Fruit fly (Drosophila melanogaster): ENCODE results near the gene Scsalpha1.

Scsalpha1 gene

DNA sequence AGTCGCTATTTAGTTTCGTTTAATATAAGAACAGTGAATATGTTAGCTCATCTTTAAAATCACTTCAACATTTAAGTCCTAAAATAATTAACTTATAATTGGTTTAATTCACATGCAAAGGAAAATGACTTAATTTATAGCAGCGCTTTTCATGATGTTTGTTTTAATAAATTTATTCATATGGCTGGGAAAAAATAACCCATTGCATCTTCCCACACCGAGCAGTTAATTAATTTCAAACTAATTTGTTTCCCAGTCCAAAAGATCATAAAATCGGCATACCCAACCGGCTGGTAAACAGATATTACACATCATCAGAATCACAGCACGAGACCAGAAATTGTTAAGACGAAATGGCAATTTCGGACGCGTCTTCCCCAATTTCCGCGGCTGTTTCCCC, 43.2 kb upstream of the Scsalpha1 start (continued):
- TF ChIP-seq gsb (GFP tag; IDR thresholded peaks at IDR 0.05), result no peak
- TF ChIP-seq CG4617 (GFP tag; optimal IDR thresholded peaks at IDR 0.05; ENCODE audit: borderline replicate concordance), result peak; percentile 1
- TF ChIP-seq CG5245 (GFP tag; optimal IDR thresholded peaks at IDR 0.05), result no peak
- TF ChIP-seq bigmax (GFP tag; optimal IDR thresholded peaks at IDR 0.05), result no peak
- no peak for TF ChIP-seq Dref (GFP tag; IDR thresholded peaks at IDR 0.05)
- TF ChIP-seq CG7372 (GFP tag; IDR thresholded peaks at IDR 0.05), result 0 out of 2 replicates have a peak, but pooled peaks have one; percentile 12
- no peak for TF ChIP-seq ap (GFP tag; IDR thresholded peaks at IDR 0.05)
- TF ChIP-seq sens-2 (GFP tag; IDR thresholded peaks at IDR 0.05), result no peak
- no peak for TF ChIP-seq CG18476 (GFP tag; optimal IDR thresholded peaks at IDR 0.05)
- no peak for TF ChIP-seq CG8765 (GFP tag; IDR thresholded peaks at IDR 0.05)
- TF ChIP-seq CG13287 (GFP tag; IDR thresholded peaks at IDR 0.05; ENCODE audit: partially characterized antibody), result no peak
- no peak for TF ChIP-seq CG7987 (GFP tag; optimal IDR thresholded peaks at IDR 0.05)
- TF ChIP-seq CG14441 (GFP tag; IDR thresholded peaks at IDR 0.05), result 0 out of 2 replicates have a peak, but pooled peaks have one; percentile 13
- no peak for TF ChIP-seq CG12299 (tag; optimal IDR thresholded peaks at IDR 0.05)
- TF ChIP-seq CG11696 (GFP tag; IDR thresholded peaks at IDR 0.05), result no peak
- peak; percentile 62 for TF ChIP-seq CG15269 (tag; optimal IDR thresholded peaks at IDR 0.05)
- no peak for TF ChIP-seq CG9797 (GFP tag; optimal IDR thresholded peaks at IDR 0.05)
- peak; percentile 59 for TF ChIP-seq al (GFP tag; IDR thresholded peaks at IDR 0.05)
- TF ChIP-seq tx (GFP tag; optimal IDR thresholded peaks at IDR 0.05), result peak; percentile 37
- no peak for TF ChIP-seq CG3163 (GFP tag; optimal IDR thresholded peaks at IDR 0.05)
- no peak for TF ChIP-seq sna (GFP tag; IDR thresholded peaks at IDR 0.05; ENCODE audit: partially characterized antibody)
- TF ChIP-seq vfl (GFP tag; optimal IDR thresholded peaks at IDR 0.05), result no peak
- peak; percentile 17; the same call in 1 of the 2 replicates for TF ChIP-seq MBD-R2 (GFP tag; IDR thresholded peaks at IDR 0.05)
- TF ChIP-seq BEAF-32 (GFP tag; optimal IDR thresholded peaks at IDR 0.05), result no peak
- peak; percentile 47 for TF ChIP-seq CG18599 (GFP tag; optimal IDR thresholded peaks at IDR 0.05)
- TF ChIP-seq Stat92E (GFP tag; optimal IDR thresholded peaks at IDR 0.05), result no peak
- TF ChIP-seq CG4854 (GFP tag; optimal IDR thresholded peaks at IDR 0.05), result peak; percentile 18
- TF ChIP-seq Oli (tag; optimal IDR thresholded peaks at IDR 0.05), result peak; percentile 46
- TF ChIP-seq wek (GFP tag; optimal IDR thresholded peaks at IDR 0.05), result no peak
- no peak for TF ChIP-seq CG8478 (optimal IDR thresholded peaks at IDR 0.05)
- no peak for TF ChIP-seq peb (GFP tag; IDR thresholded peaks at IDR 0.05)
- no peak for TF ChIP-seq pnt (GFP tag; optimal IDR thresholded peaks at IDR 0.05)
- TF ChIP-seq Dip2 (GFP tag; IDR thresholded peaks at IDR 0.05), result no peak
- TF ChIP-seq odd (GFP tag; optimal IDR thresholded peaks at IDR 0.05), result peak; percentile 11
- TF ChIP-seq Xrp1 (GFP tag; IDR thresholded peaks at IDR 0.05), result 0 out of 2 replicates have a peak, but pooled peaks have one; percentile 12
- TF ChIP-seq CG11504 (tag; optimal IDR thresholded peaks at IDR 0.05), result peak; percentile 62
- peak; percentile 59 for TF ChIP-seq Sox102F (GFP tag; optimal IDR thresholded peaks at IDR 0.05)
- no peak for TF ChIP-seq Rx (GFP tag; IDR thresholded peaks at IDR 0.05)
- TF ChIP-seq CG15514 (GFP tag; optimal IDR thresholded peaks at IDR 0.05), result peak; percentile 30
- no peak for TF ChIP-seq CG12942 (GFP tag; optimal IDR thresholded peaks at IDR 0.05)
- no peak for TF ChIP-seq Usf (GFP tag; optimal IDR thresholded peaks at IDR 0.05)
- TF ChIP-seq CG42726 (GFP tag; IDR thresholded peaks at IDR 0.05; ENCODE audit: partially characterized antibody), result no peak
- TF ChIP-seq ewg (GFP tag; optimal IDR thresholded peaks at IDR 0.05), result no peak
- peak; percentile 46 for TF ChIP-seq Fer3 (tag; optimal IDR thresholded peaks at IDR 0.05)
- TF ChIP-seq disco-r (GFP tag; optimal IDR thresholded peaks at IDR 0.05), result peak; percentile 20
- no peak for TF ChIP-seq Sry-δ (GFP tag; optimal IDR thresholded peaks at IDR 0.05)
- TF ChIP-seq D19B (GFP tag; optimal IDR thresholded peaks at IDR 0.05), result peak; percentile 74
- peak; percentile 37 for TF ChIP-seq Bteb2 (GFP tag; optimal IDR thresholded peaks at IDR 0.05)
- no peak for TF ChIP-seq CG14667 (GFP tag; IDR thresholded peaks at IDR 0.05)
- TF ChIP-seq CG4404 (GFP tag; IDR thresholded peaks at IDR 0.05), result no peak
- TF ChIP-seq Bgb (GFP tag; IDR thresholded peaks at IDR 0.05; ENCODE audit: partially characterized antibody), result no peak

Data from whole organism, embryonic.